Fruit fly (Drosophila melanogaster) whole organism, embryonic: Measurements from ENCODE around the gene CG12581.

Experiments used
- B-H2 ChIP-seq: fragments of 200-800 bp; sonication (Bioruptor generic); optimal IDR thresholded peaks from 2 replicates; lab custom pipeline; 2018; ENCODE audit warnings: missing biosample characterization, mild to moderate bottlenecking, missing genetic modification characterization
- Blimp-1 ChIP-seq: fragments of 200-800 bp; sonication (Bioruptor generic); optimal IDR thresholded peaks from 3 replicates; lab custom pipeline; 2018; ENCODE audit warnings: missing biosample characterization, missing genetic modification characterization, mild to moderate bottlenecking, moderate library complexity, missing genetic modification reagents
- CG10979 ChIP-seq: fragments of 200-800 bp; sonication (Bioruptor generic); optimal IDR thresholded peaks from 2 replicates; lab custom pipeline; 2018; ENCODE audit warnings: missing biosample characterization, mild to moderate bottlenecking, missing genetic modification characterization, moderate library complexity
- CG13123 ChIP-seq: fragments of 200-800 bp; sonication (Bioruptor generic); optimal IDR thresholded peaks from 2 replicates; lab custom pipeline; 2016; ENCODE audit warnings: missing biosample characterization, missing genetic modification characterization
- CG13287 ChIP-seq: fragments of 200-800 bp; sonication (Bioruptor generic); IDR thresholded peaks from 2 replicates; pipeline ENCODE4 v1.3.6; 2022; ENCODE audit warnings: missing biosample characterization, missing genetic modification characterization; ENCODE audit not compliant: partially characterized antibody
- CG14710 ChIP-seq: fragments of 200-800 bp; sonication (Bioruptor generic); optimal IDR thresholded peaks from 3 replicates; lab custom pipeline; 2019; ENCODE audit warnings: missing biosample characterization, mild to moderate bottlenecking, missing genetic modification characterization, moderate library complexity
- CG15011 ChIP-seq: fragments of 200-800 bp; sonication (Bioruptor generic); optimal IDR thresholded peaks from 3 replicates; lab custom pipeline; 2018; ENCODE audit warnings: missing biosample characterization, mild to moderate bottlenecking, missing genetic modification characterization
- CG15073 ChIP-seq: fragments of 200-800 bp; sonication (Bioruptor generic); optimal IDR thresholded peaks from 2 replicates; lab custom pipeline; 2016; ENCODE audit warnings: missing biosample characterization, missing genetic modification characterization
- CG1529 ChIP-seq: fragments of 200-800 bp; sonication (Bioruptor generic); optimal IDR thresholded peaks from 3 replicates; lab custom pipeline; 2018; ENCODE audit warnings: missing biosample characterization, missing genetic modification characterization
- CG15479 ChIP-seq: fragments of 200-800 bp; sonication (Bioruptor generic); optimal IDR thresholded peaks from 3 replicates; lab custom pipeline; 2019; ENCODE audit warnings: missing biosample characterization, mild to moderate bottlenecking, missing genetic modification characterization, moderate library complexity
- CG17568 ChIP-seq: fragments of 200-800 bp; sonication (Bioruptor generic); optimal IDR thresholded peaks from 2 replicates; lab custom pipeline; 2018; ENCODE audit warnings: missing biosample characterization, mild to moderate bottlenecking, missing genetic modification characterization, moderate library complexity
- CG18619 ChIP-seq: fragments of 200-800 bp; sonication (Bioruptor generic); optimal IDR thresholded peaks from 3 replicates; lab custom pipeline; 2017; ENCODE audit warnings: missing biosample characterization, mild to moderate bottlenecking, missing genetic modification characterization
- CG2199 ChIP-seq: fragments of 200-800 bp; sonication (Bioruptor generic); IDR thresholded peaks from 3 replicates; pipeline ENCODE4 v1.3.6; 2022; ENCODE audit warnings: missing biosample characterization, missing genetic modification characterization
- CG30020 ChIP-seq: fragments of 200-800 bp; optimal IDR thresholded peaks from 2 replicates; lab custom pipeline; 2019; ENCODE audit warnings: missing biosample characterization, mild to moderate bottlenecking, missing genetic modification characterization, moderate library complexity
- CG3065 ChIP-seq: fragments of 200-800 bp; sonication (Bioruptor generic); optimal IDR thresholded peaks from 2 replicates; lab custom pipeline; 2016; ENCODE audit warnings: missing biosample characterization, missing genetic modification characterization
- CG31365 ChIP-seq: fragments of 200-800 bp; sonication (Bioruptor generic); optimal IDR thresholded peaks from 2 replicates; lab custom pipeline; 2018; ENCODE audit warnings: missing biosample characterization, mild to moderate bottlenecking, missing genetic modification characterization
- CG34422 ChIP-seq: fragments of 200-800 bp; sonication (Bioruptor generic); IDR thresholded peaks from 3 replicates; pipeline ENCODE4 v1.3.6; 2022; ENCODE audit warnings: missing biosample characterization, missing genetic modification characterization
- CG4360 ChIP-seq: fragments of 200-800 bp; sonication (Bioruptor generic); IDR thresholded peaks from 2 replicates; pipeline ENCODE4 v1.3.6; 2022; ENCODE audit warnings: missing biosample characterization, missing genetic modification characterization
- CG4617 ChIP-seq: fragments of 200-800 bp; sonication (Bioruptor generic); optimal IDR thresholded peaks from 3 replicates; lab custom pipeline; 2016; ENCODE audit warnings: missing biosample characterization, missing genetic modification characterization, borderline replicate concordance
- CG6175 ChIP-seq: fragments of 200-800 bp; sonication (Bioruptor generic); IDR thresholded peaks from 3 replicates; pipeline ENCODE4 v1.3.6; 2022; ENCODE audit warnings: missing biosample characterization, missing genetic modification characterization
- CG7372 ChIP-seq: fragments of 200-800 bp; sonication (Bioruptor generic); IDR thresholded peaks from 2 replicates; pipeline ENCODE4 v1.3.6; 2022; ENCODE audit warnings: missing biosample characterization, missing genetic modification characterization
- CG8359 ChIP-seq: fragments of 200-800 bp; sonication (Bioruptor generic); optimal IDR thresholded peaks from 2 replicates; lab custom pipeline; 2017; ENCODE audit warnings: missing biosample characterization, mild to moderate bottlenecking, missing genetic modification characterization, borderline replicate concordance
- Chrac-16 ChIP-seq: fragments of 200-800 bp; sonication (Bioruptor generic); optimal IDR thresholded peaks from 3 replicates; lab custom pipeline; 2016; ENCODE audit warnings: missing biosample characterization, missing genetic modification characterization
- Dad ChIP-seq: fragments of 200-800 bp; sonication (Bioruptor generic); optimal IDR thresholded peaks from 3 replicates; lab custom pipeline; 2016; ENCODE audit warnings: missing biosample characterization, missing genetic modification characterization
- Eip74EF ChIP-seq, 2 experiments: fragments of 200-800 bp in 1 of 2; fragments of >200 bp in 1 of 2; sonication (Bioruptor generic) in 1 of 2; optimal IDR thresholded peaks; 2 replicates each; lab custom pipeline; 2017 to 2019; ENCODE audit warnings: missing biosample characterization in 2 of 2, missing genetic modification characterization in 2 of 2, mild to moderate bottlenecking in 1 of 2, moderate library complexity in 1 of 2
- Fer1 ChIP-seq: fragments of 200-800 bp; sonication (Bioruptor generic); optimal IDR thresholded peaks from 2 replicates; lab custom pipeline; 2017; ENCODE audit warnings: missing biosample characterization, mild to moderate bottlenecking, missing genetic modification characterization
- H2.0 ChIP-seq: fragments of 200-800 bp; sonication (Bioruptor generic); IDR thresholded peaks from 2 replicates; pipeline ENCODE4 v1.3.6; 2022; ENCODE audit warnings: missing biosample characterization, missing genetic modification characterization
- HLH4C ChIP-seq: fragments of 200-800 bp; sonication (Bioruptor generic); IDR thresholded peaks from 3 replicates; pipeline ENCODE4 v1.3.6; 2022; ENCODE audit warnings: missing biosample characterization, missing genetic modification characterization; ENCODE audit not compliant: partially characterized antibody
- HLHmδ ChIP-seq: fragments of 200-800 bp; sonication (Bioruptor generic); optimal IDR thresholded peaks from 2 replicates; lab custom pipeline; 2018; ENCODE audit warnings: missing biosample characterization, mild to moderate bottlenecking, missing genetic modification characterization, moderate library complexity
- Hr3 ChIP-seq: fragments of 200-800 bp; sonication (Bioruptor generic); optimal IDR thresholded peaks from 3 replicates; lab custom pipeline; 2016; ENCODE audit warnings: missing biosample characterization, missing genetic modification characterization
- Hr78 ChIP-seq, 2 experiments: fragments of 200-800 bp in 1 of 2; fragments of >200 bp in 1 of 2; sonication (Bioruptor generic) in 1 of 2; optimal IDR thresholded peaks; 2 replicates each; lab custom pipeline; 2017 to 2019; ENCODE audit warnings: missing biosample characterization in 2 of 2, missing genetic modification characterization in 2 of 2, mild to moderate bottlenecking in 1 of 2, moderate library complexity in 1 of 2
- Opbp ChIP-seq: fragments of 200-800 bp; sonication (Bioruptor generic); IDR thresholded peaks from 3 replicates; pipeline ENCODE4 v1.3.6; 2022; ENCODE audit warnings: missing biosample characterization, missing genetic modification characterization; ENCODE audit not compliant: partially characterized antibody
- Optix ChIP-seq: fragments of 200-800 bp; sonication (Bioruptor generic); IDR thresholded peaks from 3 replicates; pipeline ENCODE4 v1.3.6; 2022; ENCODE audit warnings: missing biosample characterization, missing genetic modification characterization
- Pdp1 ChIP-seq, 2 experiments: fragments of 200-800 bp; sonication (Bioruptor generic); optimal IDR thresholded peaks; 3 replicates each; lab custom pipeline; 2016; ENCODE audit warnings: missing biosample characterization in 2 of 2, missing genetic modification characterization in 2 of 2, mild to moderate bottlenecking in 1 of 2, moderate library complexity in 1 of 2
- Sin3A ChIP-seq: fragments of >200 bp; optimal IDR thresholded peaks from 2 replicates; lab custom pipeline; 2018
- abd-A ChIP-seq: fragments of 200-800 bp; sonication (Bioruptor generic); optimal IDR thresholded peaks from 3 replicates; lab custom pipeline; 2019; ENCODE audit warnings: missing biosample characterization, mild to moderate bottlenecking, missing genetic modification characterization, moderate library complexity
- ara ChIP-seq: fragments of 200-800 bp; sonication (Bioruptor generic); IDR thresholded peaks from 2 replicates; pipeline ENCODE4 v1.3.6; 2022; ENCODE audit warnings: missing biosample characterization, missing genetic modification characterization
- chinmo ChIP-seq: fragments of 200-800 bp; sonication (Bioruptor generic); IDR thresholded peaks from 4 replicates; pipeline ENCODE4 v1.3.6; 2022; ENCODE audit warnings: missing biosample characterization, missing genetic modification characterization; ENCODE audit not compliant: partially characterized antibody
- dati ChIP-seq: fragments of 200-800 bp; sonication (Bioruptor generic); IDR thresholded peaks from 2 replicates; pipeline ENCODE4 v1.3.6; 2022; ENCODE audit warnings: missing biosample characterization, missing genetic modification characterization
- eyg ChIP-seq: fragments of 200-800 bp; sonication (Bioruptor generic); optimal IDR thresholded peaks from 3 replicates; lab custom pipeline; 2016; ENCODE audit warnings: missing biosample characterization, missing genetic modification characterization
- fu2 ChIP-seq: fragments of 200-800 bp; sonication (Bioruptor generic); optimal IDR thresholded peaks from 2 replicates; lab custom pipeline; 2016; ENCODE audit warnings: missing biosample characterization, missing genetic modification characterization
- gce ChIP-seq: fragments of 200-800 bp; sonication (Bioruptor generic); IDR thresholded peaks from 3 replicates; pipeline ENCODE4 v1.3.6; 2022; ENCODE audit warnings: missing biosample characterization, missing genetic modification characterization
- gfzf ChIP-seq: fragments of 200-800 bp; sonication (Bioruptor generic); optimal IDR thresholded peaks from 2 replicates; lab custom pipeline; 2016; ENCODE audit warnings: missing biosample characterization, mild to moderate bottlenecking, missing genetic modification characterization, moderate library complexity
- gt ChIP-seq: fragments of 200-800 bp; sonication (Bioruptor generic); IDR thresholded peaks from 2 replicates; pipeline ENCODE4 v1.3.6; 2022; ENCODE audit warnings: missing biosample characterization, missing genetic modification characterization
- h ChIP-seq: fragments of >200 bp; optimal IDR thresholded peaks from 2 replicates; lab custom pipeline; 2017
- jing ChIP-seq: fragments of 200-800 bp; sonication (Bioruptor generic); optimal IDR thresholded peaks from 2 replicates; lab custom pipeline; 2018; ENCODE audit warnings: missing biosample characterization, mild to moderate bottlenecking, missing genetic modification characterization
- mld ChIP-seq: fragments of 200-800 bp; sonication (Bioruptor generic); IDR thresholded peaks from 3 replicates; pipeline ENCODE4 v1.3.6; 2022; ENCODE audit warnings: missing biosample characterization, missing genetic modification characterization; ENCODE audit not compliant: partially characterized antibody
- sd ChIP-seq: fragments of 200-800 bp; sonication (Bioruptor generic); optimal IDR thresholded peaks from 3 replicates; lab custom pipeline; 2018; ENCODE audit warnings: missing biosample characterization, mild to moderate bottlenecking, missing genetic modification characterization, moderate library complexity
- sens-2 ChIP-seq: fragments of 200-800 bp; sonication (Bioruptor generic); IDR thresholded peaks from 2 replicates; pipeline ENCODE4 v1.3.6; 2022; ENCODE audit warnings: missing biosample characterization, missing genetic modification characterization
- stc ChIP-seq: fragments of 200-800 bp; sonication (Bioruptor generic); IDR thresholded peaks from 2 replicates; pipeline ENCODE4 v1.3.6; 2022; ENCODE audit warnings: missing biosample characterization, missing genetic modification characterization
- stwl ChIP-seq: fragments of 200-800 bp; sonication (Bioruptor generic); optimal IDR thresholded peaks from 3 replicates; lab custom pipeline; 2018; ENCODE audit warnings: missing biosample characterization, mild to moderate bottlenecking, missing genetic modification characterization, moderate library complexity

Gene CG12581

dm6 chr3R:4127505-4127904 lies 46.9 kb upstream of the CG12581 start:
- TF ChIP-seq Hr78 (GFP tag; optimal IDR thresholded peaks at IDR 0.05; lab: Kevin White, UChicago), result no peak
- TF ChIP-seq CG14710 (tag; lab: Kevin White, UChicago), result no peak
- TF ChIP-seq CG1529 (GFP tag; lab: Kevin White, UChicago), result no peak
- no peak for TF ChIP-seq Fer1 (GFP tag; lab: Kevin White, UChicago)
- TF ChIP-seq Hr3 (GFP tag; lab: Kevin White, UChicago), result no peak
- no peak for TF ChIP-seq CG3065
- TF ChIP-seq Opbp, result no peak
- no peak for TF ChIP-seq CG18619 (GFP tag; lab: Kevin White, UChicago)
- TF ChIP-seq H2.0 (GFP tag; lab: Robert Waterston, UW), result no peak
- TF ChIP-seq Blimp-1 (GFP tag; lab: Kevin White, UChicago), result peak; percentile 97
- no peak for TF ChIP-seq h
- no peak for TF ChIP-seq CG31365
- no peak for TF ChIP-seq CG8359 (GFP tag; lab: Kevin White, UChicago)
- no peak for TF ChIP-seq stc (GFP tag; lab: Robert Waterston, UW)
- peak in 1 of 2 experiments; percentile 39 for TF ChIP-seq Eip74EF (GFP tag; optimal IDR thresholded peaks at IDR 0.05; lab: Kevin White, UChicago)
- no peak for TF ChIP-seq HLHmδ (GFP tag; lab: Kevin White, UChicago)
- no peak for TF ChIP-seq CG17568 (GFP tag; lab: Kevin White, UChicago)
- peak in 1 of 2 experiments; percentile 77 for TF ChIP-seq Pdp1 (GFP tag; optimal IDR thresholded peaks at IDR 0.05; lab: Kevin White, UChicago)
- no peak for TF ChIP-seq CG34422 (GFP tag; lab: Robert Waterston, UW)
- TF ChIP-seq jing (GFP tag; lab: Kevin White, UChicago), result no peak
- TF ChIP-seq CG30020 (tag; lab: Kevin White, UChicago), result no peak
- peak; percentile 30 for TF ChIP-seq sd (tag; lab: Kevin White, UChicago)
- TF ChIP-seq sens-2, result no peak
- TF ChIP-seq CG2199 (GFP tag; lab: Robert Waterston, UW), result 0 out of 3 replicates have a peak, but pooled peaks have one; percentile 19
- no peak for TF ChIP-seq fu2 (GFP tag; lab: Kevin White, UChicago)
- no peak for TF ChIP-seq gt (GFP tag; lab: Robert Waterston, UW)
- no peak for TF ChIP-seq stwl (tag; lab: Kevin White, UChicago)
- TF ChIP-seq CG4617 (GFP tag; lab: Kevin White, UChicago), result no peak
- TF ChIP-seq ara (GFP tag; lab: Robert Waterston, UW), result no peak
- TF ChIP-seq Sin3A (lab: Kevin White, UChicago), result no peak
- no peak for TF ChIP-seq Dad
- no peak for TF ChIP-seq gfzf (GFP tag; lab: Kevin White, UChicago)
- no peak for TF ChIP-seq CG13287 (GFP tag; lab: Robert Waterston, UW)
- no peak for TF ChIP-seq B-H2 (GFP tag; lab: Kevin White, UChicago)
- TF ChIP-seq CG7372 (GFP tag; lab: Robert Waterston, UW), result no peak
- no peak for TF ChIP-seq dati (GFP tag; lab: Robert Waterston, UW)
- TF ChIP-seq CG10979, result no peak
- TF ChIP-seq HLH4C (GFP tag; lab: Robert Waterston, UW), result no peak
- TF ChIP-seq gce, result no peak
- TF ChIP-seq CG15479, result no peak
- no peak for TF ChIP-seq CG15073 (GFP tag; lab: Kevin White, UChicago)
- TF ChIP-seq eyg (GFP tag; lab: Kevin White, UChicago), result no peak
- no peak for TF ChIP-seq CG15011 (GFP tag; lab: Kevin White, UChicago)
- TF ChIP-seq abd-A (tag; lab: Kevin White, UChicago), result peak; percentile 36
- no peak for TF ChIP-seq CG4360 (GFP tag; lab: Robert Waterston, UW)
- no peak for TF ChIP-seq CG13123
- TF ChIP-seq Chrac-16 (GFP tag; lab: Kevin White, UChicago), result no peak
- TF ChIP-seq Optix (GFP tag; lab: Robert Waterston, UW), result no peak
- 0 out of 4 replicates have a peak, but pooled peaks have one; percentile 31 for TF ChIP-seq chinmo
- peak; percentile 94 for TF ChIP-seq mld (GFP tag; lab: Robert Waterston, UW)
- TF ChIP-seq CG6175, result no peak
